Worm (Caenorhabditis elegans) whole organism, early embryonic: ENCODE results near the gene C17H11.1.
A peak's percentile ranks its signal among the peaks of the same experiment; 100 is the strongest.

Experiments used
- B0310.2 ChIP-seq: sonication (generic microtip); optimal IDR thresholded peaks from 2 replicates; lab custom pipeline; 2016; ENCODE audit warnings: mild to moderate bottlenecking, missing genetic modification characterization, missing compliant biosample characterization
- F13C5.2 ChIP-seq: sonication (generic microtip); optimal IDR thresholded peaks from 2 replicates; lab custom pipeline; 2017; ENCODE audit warnings: mild to moderate bottlenecking, missing genetic modification characterization, inconsistent platforms, missing compliant biosample characterization
- aly-1 ChIP-seq: sonication (generic microtip); optimal IDR thresholded peaks from 2 replicates; lab custom pipeline; 2016; ENCODE audit warnings: missing genetic modification characterization, missing compliant biosample characterization
- ama-1 ChIP-seq: fragments of 150-350 bp; optimal IDR thresholded peaks from 2 replicates; lab custom pipeline; 2014
- ceh-13 ChIP-seq: fragments of 200-800 bp; sonication (Bioruptor generic); optimal IDR thresholded peaks from 2 replicates; lab custom pipeline; 2018; ENCODE audit warnings: mild to moderate bottlenecking, missing genetic modification characterization, missing compliant biosample characterization
- ceh-36 ChIP-seq: sonication (generic microtip); optimal IDR thresholded peaks from 2 replicates; lab custom pipeline; 2016; ENCODE audit warnings: missing genetic modification characterization, inconsistent platforms, missing compliant biosample characterization
- ets-7 ChIP-seq: sonication (generic microtip); optimal IDR thresholded peaks from 2 replicates; lab custom pipeline; 2016; ENCODE audit warnings: missing genotype, missing genetic modification characterization, missing compliant biosample characterization
- flt-1 ChIP-seq: fragments of 200-800 bp; sonication (Bioruptor generic); IDR thresholded peaks from 2 replicates; pipeline ENCODE4 v1.3.6; 2022; ENCODE audit warnings: missing genetic modification characterization, missing compliant biosample characterization
- hmbx-1 ChIP-seq: sonication (generic microtip); optimal IDR thresholded peaks from 2 replicates; lab custom pipeline; 2016; ENCODE audit warnings: mild to moderate bottlenecking, missing genetic modification characterization, missing compliant biosample characterization
- hmg-4 ChIP-seq: fragments of 200-800 bp; sonication (Bioruptor generic); optimal IDR thresholded peaks from 2 replicates; lab custom pipeline; 2018; ENCODE audit warnings: mild to moderate bottlenecking, missing genetic modification characterization, missing compliant biosample characterization
- hnd-1 ChIP-seq: sonication (generic microtip); optimal IDR thresholded peaks from 2 replicates; lab custom pipeline; 2016; ENCODE audit warnings: missing genetic modification characterization, missing compliant biosample characterization
- pes-1 ChIP-seq: fragments of 200-800 bp; sonication (Bioruptor generic); IDR thresholded peaks from 2 replicates; pipeline ENCODE4 v1.3.6; 2022; ENCODE audit warnings: missing genetic modification reagents, missing genetic modification characterization, missing compliant biosample characterization
- scrt-1 ChIP-seq: fragments of 200-800 bp; sonication (Bioruptor generic); IDR thresholded peaks from 2 replicates; pipeline ENCODE4 v1.3.6; 2022; ENCODE audit warnings: missing genetic modification characterization, missing compliant biosample characterization
- sea-1 ChIP-seq: fragments of 200-800 bp; sonication (Bioruptor generic); conservative IDR thresholded peaks from 2 replicates; pipeline ENCODE4 v1.3.6; 2022; ENCODE audit warnings: missing genetic modification characterization, missing compliant biosample characterization
- tbx-11 ChIP-seq: fragments of 200-800 bp; sonication (Bioruptor generic); IDR thresholded peaks from 2 replicates; pipeline ENCODE4 v1.3.6; 2022; ENCODE audit warnings: missing genetic modification characterization, missing compliant biosample characterization
- tbx-37 ChIP-seq: fragments of 200-800 bp; sonication (Bioruptor generic); conservative IDR thresholded peaks from 2 replicates; pipeline ENCODE4 v1.3.6; 2022; ENCODE audit warnings: missing genetic modification reagents, missing genetic modification characterization, missing compliant biosample characterization
- tra-4 ChIP-seq: sonication (generic microtip); optimal IDR thresholded peaks from 2 replicates; lab custom pipeline; 2017; ENCODE audit warnings: missing genetic modification characterization, missing compliant biosample characterization

The C17H11.1 gene

DNA sequence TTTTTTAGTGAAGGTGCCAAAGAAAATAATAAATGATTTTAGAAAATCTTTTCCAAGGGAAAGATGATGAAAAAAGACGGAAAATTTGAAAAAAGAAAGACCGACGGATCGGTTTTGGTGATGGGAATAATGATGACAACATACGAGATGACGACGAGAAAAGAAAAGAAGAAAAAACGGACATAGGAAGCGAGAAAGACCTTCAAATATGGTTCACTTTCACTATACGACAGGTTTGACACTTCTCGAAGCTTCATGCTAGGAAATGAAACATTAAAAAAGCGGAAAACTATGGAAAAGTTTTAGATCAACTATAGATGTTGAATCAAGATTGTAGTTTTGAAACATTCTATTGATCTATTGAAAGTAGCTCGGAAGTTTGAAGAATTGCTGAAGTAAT is 26.5 kb downstream of the C17H11.1 start:
- no peak for TF ChIP-seq hnd-1 (tag; lab: Kevin White, UChicago)
- no peak for TF ChIP-seq scrt-1 (GFP tag; lab: Robert Waterston, UW)
- no peak for TF ChIP-seq aly-1
- TF ChIP-seq tra-4 (tag; lab: Kevin White, UChicago) = no peak
- TF ChIP-seq sea-1 (GFP tag; lab: Robert Waterston, UW) = no peak
- TF ChIP-seq flt-1 (GFP tag; lab: Robert Waterston, UW) = no peak
- no peak for TF ChIP-seq pes-1 (GFP tag; lab: Robert Waterston, UW)
- no peak for TF ChIP-seq hmg-4 (GFP tag; lab: Kevin White, UChicago)
- TF ChIP-seq ets-7 (tag; lab: Kevin White, UChicago) = no peak

DNA sequence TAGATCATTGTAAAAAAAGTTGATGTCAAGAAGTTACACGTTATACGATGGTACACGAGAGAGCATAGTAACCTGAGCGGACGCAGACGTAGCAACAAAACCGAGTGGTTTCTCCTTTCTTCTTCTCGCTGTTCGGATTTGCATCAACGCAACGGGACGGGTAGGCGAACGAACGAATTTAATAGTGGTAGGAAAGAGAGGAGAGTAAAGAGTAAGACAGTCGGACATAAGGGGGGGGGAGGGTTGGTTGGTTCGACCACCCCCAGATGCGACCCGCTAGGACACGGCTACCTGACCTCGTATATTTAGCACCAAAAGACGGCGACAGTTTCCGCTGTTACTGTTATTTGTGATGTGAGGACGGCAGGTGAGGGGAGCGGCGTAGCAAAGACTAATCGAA is 27.5 kb downstream of the C17H11.1 start:
- TF ChIP-seq flt-1 (GFP tag; lab: Robert Waterston, UW) (0 out of 2 replicates have a peak, but pooled peaks have one; percentile 7), hmg-4 (GFP tag; lab: Kevin White, UChicago) (peak; percentile 74), hmbx-1 (no peak), F13C5.2 (peak; percentile 26)

DNA sequence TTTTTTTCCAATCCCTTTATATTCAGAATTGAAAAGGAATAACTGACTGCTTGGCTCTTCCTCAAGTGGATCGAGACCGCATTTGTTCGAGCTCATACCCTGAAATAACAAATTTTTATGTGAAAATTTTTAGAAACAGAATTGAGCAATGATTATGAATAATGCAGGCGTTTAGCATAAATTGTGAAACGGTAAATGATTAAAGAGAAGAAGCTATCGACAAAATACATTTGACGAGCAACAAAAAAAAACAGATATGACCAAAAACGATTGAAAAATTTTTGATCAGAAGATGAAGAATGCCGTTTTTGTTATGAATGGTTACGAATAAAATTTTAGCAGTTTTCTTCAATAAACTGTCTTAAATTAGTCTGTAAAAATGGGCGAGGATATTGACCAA is 30.0 kb downstream of the C17H11.1 start, which contains the start of gene C17H11.6:
C17H11.6 (minus strand) TSS at position 101 of the 400 bp plus-strand sequence.
- TF ChIP-seq ama-1 (no peak), tbx-11 (GFP tag; lab: Robert Waterston, UW) (no peak), F13C5.2 (no peak), hnd-1 (tag; lab: Kevin White, UChicago) (no peak), aly-1 (no peak), ceh-13 (GFP tag; lab: Kevin White, UChicago) (no peak), scrt-1 (GFP tag; lab: Robert Waterston, UW) (no peak), pes-1 (GFP tag; lab: Robert Waterston, UW) (no peak), ets-7 (tag; lab: Kevin White, UChicago) (no peak), hmg-4 (GFP tag; lab: Kevin White, UChicago) (no peak), sea-1 (GFP tag; lab: Robert Waterston, UW) (no peak), hmbx-1 (no peak), ceh-36 (tag; lab: Kevin White, UChicago) (no peak), flt-1 (GFP tag; lab: Robert Waterston, UW) (no peak), tbx-37 (GFP tag; lab: Robert Waterston, UW) (no peak)

DNA sequence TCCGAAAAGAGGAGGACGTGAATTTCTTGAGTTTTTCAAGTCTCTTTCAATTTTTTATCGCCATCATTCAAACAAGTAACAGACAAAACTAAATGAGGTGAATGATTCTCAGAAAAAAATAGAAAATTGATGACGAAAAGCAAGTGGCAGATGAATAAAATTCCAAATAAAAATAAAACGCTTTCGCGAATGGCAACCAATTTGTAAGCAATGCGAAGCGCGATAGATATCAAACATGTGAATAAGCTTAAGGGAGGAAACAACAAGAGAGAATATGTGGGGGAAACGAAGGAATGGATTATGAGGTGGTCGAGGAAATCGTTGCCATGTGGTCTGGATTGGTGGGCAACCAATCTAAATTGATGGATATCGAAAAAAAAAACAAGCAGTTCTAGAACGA is 30.8 kb downstream of the C17H11.1 start:
- TF ChIP-seq ama-1 (no peak), scrt-1 (GFP tag; lab: Robert Waterston, UW) (no peak), tra-4 (tag; lab: Kevin White, UChicago) (no peak), aly-1 (no peak), flt-1 (GFP tag; lab: Robert Waterston, UW) (no peak), B0310.2 (tag; lab: Kevin White, UChicago) (no peak), tbx-11 (GFP tag; lab: Robert Waterston, UW) (no peak), hnd-1 (tag; lab: Kevin White, UChicago) (no peak), ets-7 (tag; lab: Kevin White, UChicago) (no peak), ceh-36 (tag; lab: Kevin White, UChicago) (no peak)

DNA sequence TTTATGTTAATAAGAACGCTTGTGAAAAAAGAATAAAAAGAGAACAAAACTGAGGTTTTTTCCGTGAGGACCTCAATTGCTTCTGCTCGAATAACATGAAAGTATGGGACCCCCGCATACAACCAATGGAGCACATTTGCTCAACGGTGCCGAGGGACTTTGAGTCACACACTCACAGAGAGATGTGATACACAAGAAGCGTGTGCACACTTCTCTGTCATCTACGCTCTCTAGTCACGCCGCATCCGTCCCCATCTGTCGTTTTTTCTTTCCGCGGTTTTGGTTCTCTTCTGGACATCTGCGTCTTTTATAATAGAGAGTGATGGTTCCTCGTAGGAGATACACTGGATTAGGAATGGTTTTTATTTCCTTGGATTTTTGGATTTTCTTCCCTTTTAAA is 32.2 kb downstream of the C17H11.1 start:
- TF ChIP-seq flt-1 (GFP tag; lab: Robert Waterston, UW) = no peak
- no peak for TF ChIP-seq pes-1 (GFP tag; lab: Robert Waterston, UW)
- no peak for TF ChIP-seq ceh-36 (tag; lab: Kevin White, UChicago)
- TF ChIP-seq tbx-11 (GFP tag; lab: Robert Waterston, UW) = no peak
- no peak for TF ChIP-seq ceh-13 (GFP tag; lab: Kevin White, UChicago)
- peak; percentile 29 for TF ChIP-seq F13C5.2
- no peak for TF ChIP-seq tbx-37 (GFP tag; lab: Robert Waterston, UW)

DNA sequence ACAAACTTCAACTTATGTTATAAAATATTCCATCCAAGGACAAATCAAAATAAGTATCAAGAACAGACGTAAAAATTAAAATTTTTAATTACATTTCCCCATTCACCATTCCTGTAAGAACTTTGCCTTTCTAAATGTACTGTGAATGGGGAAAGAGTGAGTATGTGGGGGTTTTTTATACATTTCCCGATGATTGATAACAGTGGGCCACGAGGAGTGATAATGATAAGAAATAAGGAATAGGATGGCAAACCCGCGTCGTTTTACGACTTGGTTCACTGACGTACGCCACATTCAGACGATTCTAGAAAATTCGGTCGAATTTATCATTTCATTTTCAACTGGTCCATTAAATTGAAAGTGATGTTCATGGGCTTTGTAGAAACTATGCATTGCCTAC is 37.3 kb downstream of the C17H11.1 start, which contains the start of gene cdd-1:
cdd-1 (minus strand) TSS at position 151 of the 400 bp plus-strand sequence.
- TF ChIP-seq F13C5.2 (no peak), sea-1 (GFP tag; lab: Robert Waterston, UW) (no peak), hmbx-1 (no peak), tbx-37 (GFP tag; lab: Robert Waterston, UW) (no peak), pes-1 (GFP tag; lab: Robert Waterston, UW) (no peak), hnd-1 (tag; lab: Kevin White, UChicago) (no peak), flt-1 (GFP tag; lab: Robert Waterston, UW) (no peak)

DNA sequence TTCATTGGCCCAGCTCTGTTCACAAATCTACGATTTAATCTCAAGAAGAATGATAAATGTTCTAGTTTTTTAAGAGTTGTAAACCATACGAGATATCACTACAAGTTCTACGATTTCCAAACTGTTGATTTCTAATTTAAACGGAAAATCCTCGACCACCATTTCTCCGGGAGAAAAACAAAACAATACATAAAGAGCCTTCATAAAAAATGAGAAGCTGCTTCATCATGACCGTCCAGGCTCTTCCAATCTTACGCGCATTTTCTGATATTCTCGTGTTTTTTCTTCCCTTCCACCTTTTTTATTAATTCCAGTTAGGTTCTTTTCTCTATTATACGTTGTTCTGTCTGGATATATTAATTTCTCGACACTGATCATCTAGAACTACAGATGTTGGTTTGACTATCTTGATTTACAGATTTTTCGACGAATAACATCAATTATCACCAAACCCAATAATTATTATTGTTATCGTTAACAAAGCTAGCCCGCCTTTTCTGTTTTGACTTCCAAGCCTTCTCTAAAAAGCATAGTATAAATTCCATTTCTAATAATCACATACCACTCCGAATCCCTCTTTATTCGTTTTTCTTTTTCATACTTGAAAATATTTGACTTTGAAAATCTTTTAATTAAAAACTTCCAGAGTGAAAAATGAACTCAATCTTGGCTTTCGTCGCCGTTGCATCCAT is 40.9 kb downstream of the C17H11.1 start, which contains the start of gene C47D2.1:
C47D2.1 (plus strand) TSS at position 642 of the 692 bp plus-strand sequence.
- TF ChIP-seq hnd-1 (tag; lab: Kevin White, UChicago) = no peak
- TF ChIP-seq ceh-13 (GFP tag; lab: Kevin White, UChicago) = no peak
- no peak for TF ChIP-seq aly-1
- TF ChIP-seq ets-7 (tag; lab: Kevin White, UChicago) = no peak
- no peak for TF ChIP-seq flt-1 (GFP tag; lab: Robert Waterston, UW)
- no peak for TF ChIP-seq sea-1 (GFP tag; lab: Robert Waterston, UW)
- no peak for TF ChIP-seq ceh-36 (tag; lab: Kevin White, UChicago)
- TF ChIP-seq hmg-4 (GFP tag; lab: Kevin White, UChicago) = no peak
- no peak for TF ChIP-seq pes-1 (GFP tag; lab: Robert Waterston, UW)
- no peak for TF ChIP-seq tbx-37 (GFP tag; lab: Robert Waterston, UW)
- TF ChIP-seq tra-4 (tag; lab: Kevin White, UChicago) = no peak
- TF ChIP-seq tbx-11 (GFP tag; lab: Robert Waterston, UW) = no peak
- no peak for TF ChIP-seq ama-1
- TF ChIP-seq scrt-1 (GFP tag; lab: Robert Waterston, UW) = no peak
- no peak for TF ChIP-seq B0310.2 (tag; lab: Kevin White, UChicago)
- no peak for TF ChIP-seq hmbx-1
- TF ChIP-seq F13C5.2 = no peak
